Worm (Caenorhabditis elegans): ENCODE results near the gene cox-18.

Gene cox-18

DNA sequence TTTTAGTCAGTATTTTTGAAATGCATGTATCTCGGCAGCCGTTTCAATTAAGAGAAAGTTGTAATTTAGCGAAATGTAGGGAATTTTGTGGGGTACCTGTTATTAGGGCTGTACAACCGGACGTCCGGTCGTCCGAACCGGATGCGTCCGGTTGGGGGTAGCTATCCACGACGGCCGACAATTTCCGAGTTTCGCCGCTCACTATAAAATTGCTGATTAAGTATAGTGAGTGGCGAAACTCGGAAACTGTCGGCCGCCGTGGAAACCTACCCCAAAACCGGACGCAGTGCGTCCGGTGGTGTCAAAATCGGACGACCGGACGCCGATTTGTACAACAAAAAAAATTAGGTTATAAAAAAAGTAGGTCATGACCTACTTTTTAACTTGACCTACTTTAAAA lies 35.6 kb upstream of the cox-18 start:
- TF ChIP-seq lin-38 (GFP tag; IDR thresholded peaks at IDR 0.05) (0 out of 2 replicates have a peak, but pooled peaks have one; percentile 20), set-16 (GFP tag; IDR thresholded peaks at IDR 0.05) (0 out of 2 replicates have a peak, but pooled peaks have one; percentile 8), Y48G9A.11 (GFP tag; IDR thresholded peaks at IDR 0.05) (0 out of 2 replicates have a peak, but pooled peaks have one; percentile 44)

DNA sequence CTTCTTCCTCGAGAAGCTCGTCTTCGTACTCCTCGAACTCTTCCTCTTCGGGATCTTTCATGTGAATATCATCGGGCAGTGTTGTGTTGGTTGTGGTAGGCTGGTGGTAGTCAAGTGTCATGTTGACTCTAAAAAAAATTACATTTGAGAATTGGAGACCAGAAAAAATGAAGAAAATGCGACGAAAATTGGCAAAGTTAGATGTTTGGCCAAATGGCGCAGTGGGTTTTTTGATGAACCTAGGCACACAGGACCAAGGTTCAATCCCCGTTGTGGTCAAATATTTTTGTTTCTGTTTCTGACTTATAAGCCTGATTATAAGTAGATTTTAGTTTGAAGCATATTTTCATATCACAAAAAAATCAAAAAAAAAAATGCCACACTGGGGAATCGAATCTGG lies 34.2 kb upstream of the cox-18 start:
- no peak for TF ChIP-seq sdz-12 (GFP tag; optimal IDR thresholded peaks at IDR 0.05)
- no peak for TF ChIP-seq ceh-82 (tag; optimal IDR thresholded peaks at IDR 0.05)
- no peak for TF ChIP-seq daf-16 (GFP tag; optimal IDR thresholded peaks at IDR 0.05)
- TF ChIP-seq daf-16 (tag; optimal IDR thresholded peaks at IDR 0.05) = peak; percentile 6
- TF ChIP-seq Y48G9A.11 (GFP tag; IDR thresholded peaks at IDR 0.05) = 0 out of 2 replicates have a peak, but pooled peaks have one; percentile 16

- TF ChIP-seq nhr-237 (tag; optimal IDR thresholded peaks at IDR 0.05) (no peak), egl-43 (GFP tag; IDR thresholded peaks at IDR 0.05) (0 out of 2 replicates have a peak, but pooled peaks have one; percentile 30), lsy-2 (tag; optimal IDR thresholded peaks at IDR 0.05) (no peak), dve-1 (tag; optimal IDR thresholded peaks at IDR 0.05; ENCODE audit: insufficient read depth) (no peak), ctbp-1 (GFP tag; IDR thresholded peaks at IDR 0.05) (no peak), F10B5.3 (tag; optimal IDR thresholded peaks at IDR 0.05) (no peak), snpc-1.2 (GFP tag; IDR thresholded peaks at IDR 0.05) (no peak), hif-1 (tag; optimal IDR thresholded peaks at IDR 0.05) (peak in 1 of 2 experiments; percentile 39), nhr-6 (tag; optimal IDR thresholded peaks at IDR 0.05) (no peak), lim-7 (GFP tag; IDR thresholded peaks at IDR 0.05) (no peak), ceh-32 (tag; optimal IDR thresholded peaks at IDR 0.05; ENCODE audit: poor library complexity) (no peak), sdz-12 (GFP tag; optimal IDR thresholded peaks at IDR 0.05) (no peak), F26F4.8 (GFP tag; conservative IDR thresholded peaks at IDR 0.05) (no peak), skn-1 (tag; optimal IDR thresholded peaks at IDR 0.05) (no peak), lin-15B (tag; optimal IDR thresholded peaks at IDR 0.05) (no peak), dmd-6 (GFP tag; IDR thresholded peaks at IDR 0.05) (no peak), zfp-3 (GFP tag; conservative IDR thresholded peaks at IDR 0.05) (no peak), aha-1 (tag) (peak; percentile 46), D1046.2 (GFP tag; IDR thresholded peaks at IDR 0.05) (no peak), unc-62 (GFP tag; optimal IDR thresholded peaks at IDR 0.05 in 1 of 2) (peak in 1 of 2 experiments; percentile 61), unc-62 (tag; optimal IDR thresholded peaks at IDR 0.05) (no peak), nhr-48 (tag; optimal IDR thresholded peaks at IDR 0.05) (no peak), ceh-62 (tag; optimal IDR thresholded peaks at IDR 0.05) (no peak), lir-3 (tag; optimal IDR thresholded peaks at IDR 0.05) (no peak), php-3 (GFP tag; IDR thresholded peaks at IDR 0.05) (0 out of 2 replicates have a peak, but pooled peaks have one; percentile 7), snpc-4 (tag; optimal IDR thresholded peaks at IDR 0.05) (no peak), arid-1 (GFP tag; conservative IDR thresholded peaks at IDR 0.05) (no peak), nhr-42 (GFP tag; IDR thresholded peaks at IDR 0.05) (peak; percentile 30; the same call in 1 of the 2 replicates), set-16 (GFP tag; IDR thresholded peaks at IDR 0.05) (peak; percentile 82), nhr-41 (GFP tag; IDR thresholded peaks at IDR 0.05) (no peak), daf-12 (tag; optimal IDR thresholded peaks at IDR 0.05) (no peak), nhr-28 (tag; optimal IDR thresholded peaks at IDR 0.05) (no peak), daf-19 (GFP tag; conservative IDR thresholded peaks at IDR 0.05) (no peak), lin-29 (GFP tag; IDR thresholded peaks at IDR 0.05) (no peak), gei-8 (GFP tag; optimal IDR thresholded peaks at IDR 0.05) (no peak), T26A8.4 (GFP tag; IDR thresholded peaks at IDR 0.05) (no peak), ceh-20 (GFP tag; IDR thresholded peaks at IDR 0.05) (no peak), nhr-10 (tag; optimal IDR thresholded peaks at IDR 0.05) (no peak), spr-3 (GFP tag; optimal IDR thresholded peaks at IDR 0.05) (no peak), mxl-2 (GFP tag; conservative IDR thresholded peaks at IDR 0.05) (no peak), cey-2 (tag; optimal IDR thresholded peaks at IDR 0.05; ENCODE audit: borderline replicate concordance, insufficient read depth) (no peak), aly-2 (tag; optimal IDR thresholded peaks at IDR 0.05) (no peak)
Observed at ce11 chrIV:1064289-1064848, 32.9 kb upstream of the cox-18 start.
